Worm (Caenorhabditis elegans) whole organism, L1 larva: Measurements from ENCODE around the gene F38H12.5.

Experiments
- ceh-63 ChIP-seq: fragments of 200-800 bp; sonication (Bioruptor generic); optimal IDR thresholded peaks from 2 replicates; lab custom pipeline; 2018; ENCODE audit warnings: mild to moderate bottlenecking, missing genetic modification characterization, missing compliant biosample characterization
- ceh-82 ChIP-seq, 3 experiments: fragments of 150-350 bp in 1 of 3; sonication (generic microtip) in 2 of 3; optimal IDR thresholded peaks; 2 replicates each; lab custom pipeline; 2014 to 2017; ENCODE audit warnings: missing biosample characterization in 3 of 3, missing genetic modification characterization in 3 of 3
- ceh-88 ChIP-seq: fragments of 200-800 bp; sonication (Bioruptor generic); IDR thresholded peaks from 2 replicates; pipeline ENCODE4 v1.3.6; 2022; ENCODE audit warnings: missing genetic modification characterization, missing compliant biosample characterization
- egl-27 ChIP-seq, 2 experiments: fragments of 150-350 bp in 1 of 2; sonication (generic microtip); optimal IDR thresholded peaks; 3 replicates each; lab custom pipeline; 2017 to 2018; ENCODE audit warnings: missing biosample characterization in 2 of 2, missing genetic modification characterization in 2 of 2, missing genetic modification reagents in 2 of 2
- fkh-10 ChIP-seq: sonication (generic microtip); optimal IDR thresholded peaks from 2 replicates; lab custom pipeline; 2017; ENCODE audit warnings: missing biosample characterization, missing genetic modification reagents, missing genetic modification characterization
- hpl-2 ChIP-seq: fragments of 150-350 bp; optimal IDR thresholded peaks from 2 replicates; lab custom pipeline; 2014; ENCODE audit warnings: missing biosample characterization, missing genetic modification reagents, missing genetic modification characterization
- lin-13 ChIP-seq: fragments of 150-350 bp; optimal IDR thresholded peaks from 2 replicates; lab custom pipeline; 2014; ENCODE audit warnings: missing biosample characterization, missing genetic modification reagents, missing genetic modification characterization
- lin-39 ChIP-seq: fragments of 150-350 bp; optimal IDR thresholded peaks from 2 replicates; lab custom pipeline; 2014; ENCODE audit warnings: missing biosample characterization, missing genetic modification reagents, missing genetic modification characterization
- mep-1 ChIP-seq: fragments of 150-350 bp; optimal IDR thresholded peaks from 2 replicates; lab custom pipeline; 2014; ENCODE audit warnings: missing biosample characterization, missing genetic modification characterization
- nhr-11 ChIP-seq: fragments of 150-350 bp; optimal IDR thresholded peaks from 2 replicates; lab custom pipeline; 2014; ENCODE audit warnings: missing biosample characterization, missing genetic modification characterization
- nhr-20 ChIP-seq: sonication (generic microtip); optimal IDR thresholded peaks from 2 replicates; lab custom pipeline; 2016; ENCODE audit warnings: mild to moderate bottlenecking, missing genetic modification characterization, missing compliant biosample characterization
- nhr-77 ChIP-seq: fragments of 150-350 bp; optimal IDR thresholded peaks from 2 replicates; lab custom pipeline; 2014; ENCODE audit warnings: missing biosample characterization, missing genetic modification characterization
- snpc-4 ChIP-seq: fragments of 150-350 bp; optimal IDR thresholded peaks from 2 replicates; lab custom pipeline; 2014; ENCODE audit warnings: missing biosample characterization, missing genetic modification characterization
- unc-130 ChIP-seq: fragments of 150-350 bp; optimal IDR thresholded peaks from 2 replicates; lab custom pipeline; 2017; ENCODE audit warnings: missing biosample characterization, missing genetic modification characterization, inconsistent platforms

DNA sequence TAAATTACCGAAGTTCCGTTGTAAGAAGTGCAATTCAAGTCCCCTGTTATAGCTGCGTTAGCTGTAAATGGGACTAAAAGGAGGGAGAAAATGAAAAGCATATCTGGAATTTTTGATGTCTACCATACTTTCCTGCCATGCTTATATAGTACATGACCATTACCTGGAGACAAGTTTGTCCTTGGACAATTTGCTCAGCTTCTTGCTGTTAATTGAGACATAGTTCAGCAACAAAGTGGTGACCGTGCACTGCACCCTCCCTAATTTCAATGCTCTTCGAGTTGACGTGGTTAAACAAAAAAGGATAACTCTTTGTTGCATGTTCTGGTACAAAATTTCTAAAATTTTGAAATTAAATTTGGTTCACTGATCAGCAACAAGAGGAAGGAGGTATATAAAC lies 44.6 kb upstream of the F38H12.5 start, which contains the start of gene T05B4.13:
- no peak for TF ChIP-seq egl-27 (tag; optimal IDR thresholded peaks at IDR 0.05; lab: Kevin White, UChicago)
- TF ChIP-seq nhr-77 (tag; lab: Kevin White, UChicago): no peak
- no peak for TF ChIP-seq unc-130
- no peak for TF ChIP-seq mep-1
- TF ChIP-seq hpl-2 (GFP tag; lab: Kevin White, UChicago): no peak
- no peak for TF ChIP-seq lin-39 (tag; lab: Kevin White, UChicago)
- TF ChIP-seq nhr-11 (tag; lab: Kevin White, UChicago): no peak
- TF ChIP-seq fkh-10: no peak
- no peak for TF ChIP-seq lin-13 (GFP tag; lab: Kevin White, UChicago)
- TF ChIP-seq ceh-82 (tag; optimal IDR thresholded peaks at IDR 0.05; lab: Kevin White, UChicago): no peak
- no peak for TF ChIP-seq snpc-4 (tag; lab: Kevin White, UChicago)
- no peak for TF ChIP-seq nhr-20 (tag; lab: Kevin White, UChicago)
- no peak for TF ChIP-seq ceh-88 (GFP tag; lab: Robert Waterston, UW)
- TF ChIP-seq ceh-63: no peak
